Worm (Caenorhabditis elegans): ENCODE results near the gene T13F3.8.

- no peak for TF ChIP-seq ceh-82 (tag; optimal IDR thresholded peaks at IDR 0.05)
- no peak for TF ChIP-seq snpc-4 (tag; optimal IDR thresholded peaks at IDR 0.05)
- no peak for TF ChIP-seq nhr-25 (tag; optimal IDR thresholded peaks at IDR 0.05)
- no peak for TF ChIP-seq ama-1 (optimal IDR thresholded peaks at IDR 0.05)
- no peak for TF ChIP-seq lin-39 (tag; optimal IDR thresholded peaks at IDR 0.05)
- no peak for TF ChIP-seq nhr-6 (tag; optimal IDR thresholded peaks at IDR 0.05)
- TF ChIP-seq lin-13 (GFP tag; optimal IDR thresholded peaks at IDR 0.05), result no peak
- TF ChIP-seq zag-1 (tag; optimal IDR thresholded peaks at IDR 0.05), result no peak
- no peak for TF ChIP-seq lsy-2 (tag; optimal IDR thresholded peaks at IDR 0.05)
- no peak for TF ChIP-seq mdl-1 (tag; optimal IDR thresholded peaks at IDR 0.05)
- no peak for TF ChIP-seq unc-62 (GFP tag; optimal IDR thresholded peaks at IDR 0.05)
- TF ChIP-seq nhr-77 (tag; optimal IDR thresholded peaks at IDR 0.05), result no peak
Observed at ce11 chrV:16299834-16300233, 30.2 kb downstream of the T13F3.8 start.
